Worm (Caenorhabditis elegans) whole organism, L4 larva: Measurements from ENCODE around the gene ins-17.

ENCODE experiments used
- D1046.2 ChIP-seq: fragments of 200-800 bp; sonication (Bioruptor generic); IDR thresholded peaks from 2 replicates; pipeline ENCODE4 v1.3.6; 2022; ENCODE audit warnings: missing genetic modification characterization, missing compliant biosample characterization
- F10B5.3 ChIP-seq: sonication (generic microtip); optimal IDR thresholded peaks from 2 replicates; lab custom pipeline; 2016; ENCODE audit warnings: mild to moderate bottlenecking, missing genetic modification characterization, missing compliant biosample characterization
- F37D6.2 ChIP-seq: sonication (generic microtip); optimal IDR thresholded peaks from 2 replicates; lab custom pipeline; 2016; ENCODE audit warnings: mild to moderate bottlenecking, missing genetic modification characterization, missing compliant biosample characterization
- F44E2.7 ChIP-seq: fragments of 200-800 bp; sonication (Bioruptor generic); IDR thresholded peaks from 2 replicates; pipeline ENCODE4 v2.1.2; 2022; ENCODE audit warnings: missing genetic modification characterization, missing compliant biosample characterization
- T20F7.1 ChIP-seq: fragments of 200-800 bp; sonication (Bioruptor generic); optimal IDR thresholded peaks from 2 replicates; lab custom pipeline; 2018; ENCODE audit warnings: mild to moderate bottlenecking, missing genetic modification characterization, missing compliant biosample characterization
- T26A8.4 ChIP-seq: fragments of 200-800 bp; sonication (Bioruptor generic); IDR thresholded peaks from 2 replicates; pipeline ENCODE4 v1.3.6; 2022; ENCODE audit warnings: missing genetic modification characterization, missing compliant biosample characterization
- Y105C5A.15 ChIP-seq: fragments of 200-800 bp; sonication (Bioruptor generic); IDR thresholded peaks from 2 replicates; pipeline ENCODE4 v1.3.6; 2022; ENCODE audit warnings: missing genetic modification characterization, missing compliant biosample characterization
- Y5F2A.4 ChIP-seq: fragments of 200-800 bp; sonication (Bioruptor generic); optimal IDR thresholded peaks from 2 replicates; lab custom pipeline; 2018; ENCODE audit warnings: mild to moderate bottlenecking, missing genetic modification characterization, missing compliant biosample characterization
- aha-1 ChIP-seq: fragments of 150-350 bp; peaks from one replicate; lab custom pipeline; 2014; ENCODE audit warnings: missing biosample characterization, missing genetic modification characterization
- attf-4 ChIP-seq: sonication (generic microtip); optimal IDR thresholded peaks from 3 replicates; lab custom pipeline; 2017; ENCODE audit warnings: missing biosample characterization, missing genetic modification characterization
- ceh-32 ChIP-seq: sonication (generic microtip); optimal IDR thresholded peaks from 2 replicates; lab custom pipeline; 2016; ENCODE audit warnings: mild to moderate bottlenecking, missing genetic modification characterization, missing compliant biosample characterization; ENCODE audit not compliant: poor library complexity
- cey-2 ChIP-seq: sonication (generic microtip); optimal IDR thresholded peaks from 3 replicates; lab custom pipeline; 2017; ENCODE audit warnings: missing genetic modification characterization, mild to moderate bottlenecking, missing compliant biosample characterization, antibody characterized with exemption, borderline replicate concordance; ENCODE audit not compliant: insufficient read depth
- daf-12 ChIP-seq: fragments of 150-350 bp; optimal IDR thresholded peaks from 2 replicates; lab custom pipeline; 2014; ENCODE audit warnings: missing biosample characterization, missing genetic modification reagents, missing genetic modification characterization
- daf-16 ChIP-seq, 3 experiments: sonication (generic microtip); optimal IDR thresholded peaks; 2 replicates each; lab custom pipeline; 2016 to 2017; ENCODE audit warnings: missing genetic modification characterization in 3 of 3, missing genetic modification reagents in 3 of 3, mild to moderate bottlenecking in 2 of 3, missing compliant biosample characterization in 2 of 3, missing biosample characterization in 1 of 3, moderate library complexity in 1 of 3
- dmd-8 ChIP-seq: fragments of 200-800 bp; sonication (Bioruptor generic); IDR thresholded peaks from 2 replicates; pipeline ENCODE4 v1.3.6; 2022; ENCODE audit warnings: missing genetic modification characterization, missing compliant biosample characterization
- duxl-1 ChIP-seq: sonication (generic microtip); optimal IDR thresholded peaks from 2 replicates; lab custom pipeline; 2016; ENCODE audit warnings: mild to moderate bottlenecking, missing genetic modification characterization, moderate library complexity, missing compliant biosample characterization; ENCODE audit not compliant: poor library complexity
- dve-1 ChIP-seq: sonication (generic microtip); optimal IDR thresholded peaks from 2 replicates; lab custom pipeline; 2017; ENCODE audit warnings: antibody characterized with exemption, mild to moderate bottlenecking, missing genetic modification characterization, missing compliant biosample characterization; ENCODE audit not compliant: insufficient read depth
- egl-27 ChIP-seq: sonication (generic microtip); optimal IDR thresholded peaks from 3 replicates; lab custom pipeline; 2017; ENCODE audit warnings: missing biosample characterization, missing genetic modification reagents, missing genetic modification characterization
- fkh-10 ChIP-seq: fragments of 150-350 bp; optimal IDR thresholded peaks from 2 replicates; lab custom pipeline; 2014; ENCODE audit warnings: missing biosample characterization, missing genetic modification reagents, missing genetic modification characterization
- hmg-1.1 ChIP-seq: fragments of 200-800 bp; sonication (Bioruptor generic); IDR thresholded peaks from 2 replicates; pipeline ENCODE4 v1.3.6; 2022; ENCODE audit warnings: missing genetic modification reagents, missing genetic modification characterization, missing compliant biosample characterization
- lim-7 ChIP-seq: fragments of 200-800 bp; sonication (Bioruptor generic); IDR thresholded peaks from 2 replicates; pipeline ENCODE4 v1.3.6; 2022; ENCODE audit warnings: missing genetic modification characterization, missing compliant biosample characterization
- lin-29 ChIP-seq: fragments of 200-800 bp; sonication (Bioruptor generic); IDR thresholded peaks from 2 replicates; pipeline ENCODE4 v1.3.6; 2022; ENCODE audit warnings: missing genetic modification reagents, missing genetic modification characterization, missing compliant biosample characterization
- lsy-2 ChIP-seq, 2 experiments: fragments of 150-350 bp in 1 of 2; sonication (generic microtip) in 1 of 2; optimal IDR thresholded peaks; 2 replicates each; lab custom pipeline; 2014 to 2017; ENCODE audit warnings: missing biosample characterization in 2 of 2, missing genetic modification characterization in 2 of 2
- mdl-1 ChIP-seq, 2 experiments: fragments of 150-350 bp in 1 of 2; sonication (generic microtip) in 1 of 2; optimal IDR thresholded peaks; 2 replicates each; lab custom pipeline; 2014 to 2017; ENCODE audit warnings: missing biosample characterization in 2 of 2, missing genetic modification characterization in 2 of 2
- mxl-2 ChIP-seq: fragments of 200-800 bp; sonication (Bioruptor generic); conservative IDR thresholded peaks from 2 replicates; pipeline ENCODE4 v1.3.6; 2022; ENCODE audit warnings: missing genetic modification reagents, missing genetic modification characterization, missing compliant biosample characterization
- nhr-237 ChIP-seq: sonication (generic microtip); optimal IDR thresholded peaks from 2 replicates; lab custom pipeline; 2017; ENCODE audit warnings: missing biosample characterization, missing genetic modification characterization
- nhr-6 ChIP-seq: fragments of 150-350 bp; optimal IDR thresholded peaks from 2 replicates; lab custom pipeline; 2014; ENCODE audit warnings: missing biosample characterization, missing genetic modification characterization
- pha-4 ChIP-seq, 2 experiments: fragments of 150-350 bp in 1 of 2; fragments of 200-800 bp in 1 of 2; sonication (Bioruptor generic) in 1 of 2; IDR thresholded peaks in 1 of 2; optimal IDR thresholded peaks in 1 of 2; 2 replicates each; pipeline versions ENCODE4 v1.3.6 to Lab custom; 2014 to 2022; ENCODE audit warnings: missing genetic modification characterization in 2 of 2, missing genetic modification reagents in 2 of 2, missing biosample characterization in 1 of 2, missing compliant biosample characterization in 1 of 2
- spr-1 ChIP-seq: sonication (generic microtip); optimal IDR thresholded peaks from 2 replicates; lab custom pipeline; 2016; ENCODE audit warnings: mild to moderate bottlenecking, missing genetic modification characterization, missing compliant biosample characterization
- spr-3 ChIP-seq: fragments of 200-800 bp; sonication (Bioruptor generic); optimal IDR thresholded peaks from 2 replicates; lab custom pipeline; 2018; ENCODE audit warnings: mild to moderate bottlenecking, missing genetic modification characterization, missing compliant biosample characterization
- tag-97 ChIP-seq: fragments of 200-800 bp; sonication (Bioruptor generic); IDR thresholded peaks from 2 replicates; pipeline ENCODE4 v1.3.6; 2022; ENCODE audit warnings: missing genetic modification characterization, missing compliant biosample characterization
- unc-39 ChIP-seq: sonication (generic microtip); optimal IDR thresholded peaks from 2 replicates; lab custom pipeline; 2017; ENCODE audit warnings: missing biosample characterization, missing genetic modification characterization
- unc-62 ChIP-seq, 3 experiments: fragments of 150-350 bp in 1 of 3; sonication (generic microtip); optimal IDR thresholded peaks in 2 of 3; peaks in 1 of 3; 1 replicate in 1 of 3; 2 replicates in 2 of 3; lab custom pipeline; 2014 to 2017; ENCODE audit warnings: missing biosample characterization in 3 of 3, missing genetic modification characterization in 3 of 3, missing genetic modification reagents in 3 of 3, missing genotype in 1 of 3
- zfp-2 ChIP-seq: sonication (generic microtip); optimal IDR thresholded peaks from 2 replicates; lab custom pipeline; 2016; ENCODE audit warnings: mild to moderate bottlenecking, missing genetic modification characterization, missing compliant biosample characterization
- zfp-3 ChIP-seq: fragments of 200-800 bp; sonication (Bioruptor generic); conservative IDR thresholded peaks from 2 replicates; pipeline ENCODE4 v1.3.6; 2022; ENCODE audit warnings: missing genetic modification reagents, missing genetic modification characterization, missing compliant biosample characterization
- zip-11 ChIP-seq: fragments of 200-800 bp; sonication (Bioruptor generic); IDR thresholded peaks from 2 replicates; pipeline ENCODE4 v1.3.6; 2022; ENCODE audit warnings: missing genetic modification characterization, missing compliant biosample characterization

ins-17 gene

DNA sequence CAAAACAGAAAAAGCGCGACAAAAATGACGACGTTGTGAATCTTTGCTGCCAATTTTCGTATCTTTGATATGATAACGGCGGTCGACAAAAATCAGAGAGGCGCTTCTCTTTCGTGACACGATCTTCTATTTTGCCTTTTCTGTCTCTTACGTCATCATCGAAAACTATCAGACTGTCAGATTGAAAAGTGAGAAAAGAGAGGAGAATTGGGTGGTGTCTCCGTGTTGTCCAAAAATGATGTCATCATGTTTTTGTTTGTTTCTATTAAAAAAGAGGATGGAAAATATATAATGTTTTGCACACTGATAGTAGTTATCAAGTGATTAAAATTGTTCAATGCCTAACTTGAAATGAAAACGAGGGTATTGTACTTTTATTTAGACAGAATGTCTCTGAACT lies 18.7 kb upstream of the ins-17 start (continued):
- TF ChIP-seq lsy-2 (tag; optimal IDR thresholded peaks at IDR 0.05; lab: Kevin White, UChicago) (peak in 1 of 2 experiments; percentile 39), T20F7.1 (GFP tag; lab: Kevin White, UChicago) (peak; percentile 30), mdl-1 (tag; optimal IDR thresholded peaks at IDR 0.05; lab: Kevin White, UChicago) (peak in 1 of 2 experiments; percentile 72)

DNA sequence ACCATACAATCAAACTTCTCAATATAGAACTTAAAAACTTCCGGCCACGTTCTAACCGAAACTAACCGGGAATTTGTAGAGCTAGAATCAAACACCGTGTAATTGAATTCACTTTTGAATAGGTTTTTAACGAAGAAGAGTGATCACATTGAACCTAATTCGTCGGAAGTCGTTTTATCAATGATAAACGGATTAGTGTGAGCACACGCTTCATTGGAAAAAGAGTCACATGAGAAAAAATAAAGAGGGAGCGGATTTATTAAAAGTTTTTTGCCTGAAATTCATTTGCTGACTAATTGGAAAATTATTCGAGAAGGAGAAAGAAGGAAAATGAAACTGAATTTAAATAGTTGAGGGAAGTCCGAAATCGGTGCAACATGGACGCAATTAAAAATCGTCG lies 18.3 kb upstream of the ins-17 start:
- TF ChIP-seq T26A8.4 (no peak), daf-12 (tag; lab: Kevin White, UChicago) (no peak), Y5F2A.4 (GFP tag; lab: Kevin White, UChicago) (no peak), daf-16 (GFP tag; optimal IDR thresholded peaks at IDR 0.05; lab: Kevin White, UChicago) (no peak), daf-16 (tag; optimal IDR thresholded peaks at IDR 0.05; lab: Kevin White, UChicago) (no peak), spr-1 (tag; lab: Kevin White, UChicago) (no peak), egl-27 (tag; lab: Kevin White, UChicago) (no peak), lin-29 (GFP tag; lab: Robert Waterston, UW) (no peak), lim-7 (GFP tag; lab: Robert Waterston, UW) (no peak), zfp-3 (GFP tag; lab: Robert Waterston, UW) (no peak), unc-62 (GFP tag; optimal IDR thresholded peaks at IDR 0.05 in 1 of 2; lab: Kevin White, UChicago) (no peak), unc-62 (tag; optimal IDR thresholded peaks at IDR 0.05; lab: Kevin White, UChicago) (no peak), unc-39 (tag; lab: Kevin White, UChicago) (no peak), F44E2.7 (GFP tag; lab: Robert Waterston, UW) (no peak), zfp-2 (no peak), attf-4 (tag; lab: Kevin White, UChicago) (no peak), F10B5.3 (no peak), dve-1 (tag; lab: Kevin White, UChicago) (no peak), zip-11 (GFP tag; lab: Robert Waterston, UW) (no peak)

DNA sequence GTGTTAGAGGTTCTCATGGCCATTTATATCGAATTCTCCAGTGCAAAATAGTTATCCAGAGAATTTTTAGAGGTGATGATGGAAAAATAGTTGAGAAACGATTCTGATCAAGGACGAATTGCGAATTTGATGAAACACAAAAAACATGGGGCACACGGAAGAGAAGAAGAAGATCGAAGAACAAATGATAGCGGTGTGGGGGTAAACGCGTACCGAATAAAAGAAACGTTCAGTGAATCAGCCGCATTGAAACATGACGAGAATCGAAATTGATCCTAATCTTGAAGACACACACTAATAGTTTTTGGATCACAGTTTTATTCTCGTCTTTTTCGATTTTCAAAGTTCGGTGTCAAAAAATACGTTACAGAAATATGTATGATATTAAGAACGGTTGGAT lies 17.9 kb upstream of the ins-17 start:
- no peak for TF ChIP-seq lin-29 (GFP tag; lab: Robert Waterston, UW)
- no peak for TF ChIP-seq duxl-1 (tag; lab: Kevin White, UChicago)
- no peak for TF ChIP-seq mxl-2 (GFP tag; lab: Robert Waterston, UW)
- no peak for TF ChIP-seq zfp-3 (GFP tag; lab: Robert Waterston, UW)
- no peak for TF ChIP-seq F37D6.2 (tag; lab: Kevin White, UChicago)
- no peak for TF ChIP-seq fkh-10 (GFP tag; lab: Kevin White, UChicago)
- no peak for TF ChIP-seq tag-97
- TF ChIP-seq pha-4 (GFP tag; IDR thresholded peaks at IDR 0.05; lab: Robert Waterston, UW), result no peak
- no peak for TF ChIP-seq pha-4 (tag; optimal IDR thresholded peaks at IDR 0.05; lab: Kevin White, UChicago)
- TF ChIP-seq D1046.2, result no peak
- TF ChIP-seq nhr-6 (tag; lab: Kevin White, UChicago), result no peak
- no peak for TF ChIP-seq cey-2 (tag; lab: Kevin White, UChicago)
- no peak for TF ChIP-seq aha-1 (tag; lab: Kevin White, UChicago)
- TF ChIP-seq dmd-8 (GFP tag; lab: Robert Waterston, UW), result no peak
- TF ChIP-seq hmg-1.1, result no peak
- TF ChIP-seq spr-3 (GFP tag; lab: Kevin White, UChicago), result no peak
- no peak for TF ChIP-seq ceh-32 (tag; lab: Kevin White, UChicago)
- no peak for TF ChIP-seq unc-39 (tag; lab: Kevin White, UChicago)
- TF ChIP-seq nhr-237 (tag; lab: Kevin White, UChicago), result no peak
- TF ChIP-seq Y105C5A.15 (GFP tag; lab: Robert Waterston, UW), result no peak
